Worm (Caenorhabditis elegans): ENCODE measurements around the gene rde-8.

The rde-8 gene

ce11 chrIV:7103211-7103679 lies at the start of gene rde-8, which contains the start of gene ZC477.3:
Gene rde-8 (minus strand): TSS chrIV:7103261.
Gene ZC477.3 (plus strand): TSS chrIV:7103492.
- TF ChIP-seq dao-5 (tag; optimal IDR thresholded peaks at IDR 0.05) (no peak), W03F9.2 (tag; optimal IDR thresholded peaks at IDR 0.05) (peak; percentile 75), him-1 (tag; optimal IDR thresholded peaks at IDR 0.05) (no peak)

DNA sequence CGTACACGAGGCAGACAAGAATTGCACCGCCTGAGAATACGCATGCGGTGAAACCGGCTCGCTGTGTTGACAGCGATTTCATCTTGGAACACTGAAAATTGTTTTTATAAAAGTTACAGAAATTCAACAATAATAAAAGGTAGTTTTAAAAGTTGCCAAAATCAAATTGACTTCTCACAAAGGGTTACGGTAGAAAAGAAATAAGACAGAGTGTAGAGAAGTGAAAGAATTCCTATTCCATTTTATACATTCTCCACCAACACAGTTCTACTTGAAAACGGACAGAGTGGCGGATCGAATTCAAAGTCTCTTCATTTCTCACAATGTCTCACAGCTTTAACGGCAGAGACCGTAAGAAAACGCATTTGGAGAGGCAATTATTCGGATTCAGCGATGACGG lies 49.3 kb upstream of the rde-8 start, which contains the start of gene col-113:
TSS of gene col-113 (minus strand) at position 101 of the 400 bp plus-strand sequence.
- no peak for TF ChIP-seq W03F9.2 (tag; optimal IDR thresholded peaks at IDR 0.05)
- no peak for TF ChIP-seq him-1 (tag; optimal IDR thresholded peaks at IDR 0.05)
- TF ChIP-seq dao-5 (tag; optimal IDR thresholded peaks at IDR 0.05): no peak

ce11 chrIV:7149020-7149601 lies 46.0 kb upstream of the rde-8 start, which contains the start of gene C34D4.4:
Gene C34D4.4 (plus strand): TSS chrIV:7149361.
- TF ChIP-seq him-1 (tag; optimal IDR thresholded peaks at IDR 0.05) (no peak), dao-5 (tag; optimal IDR thresholded peaks at IDR 0.05) (no peak), W03F9.2 (tag; optimal IDR thresholded peaks at IDR 0.05) (no peak)

DNA sequence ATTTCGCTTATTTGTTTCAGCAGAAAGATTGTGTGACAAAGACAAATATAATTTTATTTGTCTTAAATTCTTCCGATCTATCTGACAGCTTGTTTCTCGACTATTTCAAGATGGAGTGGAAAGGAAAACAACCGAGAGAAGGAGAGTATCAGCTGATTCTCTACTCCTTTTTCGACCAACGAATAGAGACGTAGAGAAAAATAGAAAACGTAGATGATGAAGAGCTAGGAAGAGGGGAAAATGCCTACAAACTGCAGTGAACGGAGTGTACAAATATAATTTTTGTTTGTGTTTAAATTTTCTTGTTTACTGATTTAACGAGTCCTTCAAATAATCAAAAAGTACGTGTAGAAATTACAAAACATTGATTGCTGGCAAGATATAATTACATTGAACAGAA lies 44.7 kb upstream of the rde-8 start:
- no peak for TF ChIP-seq him-1 (tag; optimal IDR thresholded peaks at IDR 0.05)
- TF ChIP-seq W03F9.2 (tag; optimal IDR thresholded peaks at IDR 0.05): peak; percentile 21

ce11 chrIV:7144670-7145257 lies 41.7 kb upstream of the rde-8 start, which contains the start of gene hecd-1:
Gene hecd-1 (minus strand): TSS chrIV:7144720.
- TF ChIP-seq him-1 (tag; optimal IDR thresholded peaks at IDR 0.05): no peak
- no peak for TF ChIP-seq W03F9.2 (tag; optimal IDR thresholded peaks at IDR 0.05)

DNA sequence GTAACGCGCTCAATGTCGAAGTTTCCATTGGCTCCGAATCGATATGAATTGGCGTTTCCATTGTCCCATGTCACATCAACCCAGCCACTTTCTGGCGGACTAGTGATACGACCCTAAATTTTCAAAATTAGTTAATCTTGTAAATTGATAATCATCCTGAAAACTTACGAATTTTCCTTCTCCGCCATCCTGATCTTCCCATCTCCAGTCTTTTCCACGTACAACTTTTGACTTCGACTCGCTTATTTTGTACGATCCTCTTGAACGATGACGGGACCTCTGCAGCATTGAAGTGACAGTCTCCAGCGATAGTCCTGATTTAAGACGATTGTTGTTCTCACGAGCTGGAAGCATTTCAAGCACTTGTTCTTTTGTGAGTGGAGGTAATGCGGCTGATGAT lies 36.1 kb upstream of the rde-8 start:
- TF ChIP-seq W03F9.2 (tag; optimal IDR thresholded peaks at IDR 0.05) (no peak), him-1 (tag; optimal IDR thresholded peaks at IDR 0.05) (no peak)

- no peak for TF ChIP-seq him-1 (tag; optimal IDR thresholded peaks at IDR 0.05)
- no peak for TF ChIP-seq dao-5 (tag; optimal IDR thresholded peaks at IDR 0.05)
- TF ChIP-seq W03F9.2 (tag; optimal IDR thresholded peaks at IDR 0.05): no peak
These were observed 30.9 kb upstream of the rde-8 start, which contains the start of gene mutd-1 for ce11 chrIV:7133983-7134382. Gene mutd-1 (minus strand): TSS chrIV:7134083.

ce11 chrIV:7133140-7133539 lies 30.1 kb upstream of the rde-8 start, which contains the start of gene cyn-12:
Gene cyn-12 (minus strand): TSS chrIV:7133217.
- no peak for TF ChIP-seq W03F9.2 (tag; optimal IDR thresholded peaks at IDR 0.05)
- no peak for TF ChIP-seq him-1 (tag; optimal IDR thresholded peaks at IDR 0.05)
- TF ChIP-seq dao-5 (tag; optimal IDR thresholded peaks at IDR 0.05): no peak

- TF ChIP-seq him-1 (tag; optimal IDR thresholded peaks at IDR 0.05) (no peak), W03F9.2 (tag; optimal IDR thresholded peaks at IDR 0.05) (no peak), dao-5 (tag; optimal IDR thresholded peaks at IDR 0.05) (no peak)
These were observed 28.7 kb upstream of the rde-8 start, which contains the start of gene grsp-3 for ce11 chrIV:7131780-7132179. Gene grsp-3 (minus strand): TSS chrIV:7131928.

- TF ChIP-seq dao-5 (tag; optimal IDR thresholded peaks at IDR 0.05) (no peak), W03F9.2 (tag; optimal IDR thresholded peaks at IDR 0.05) (no peak), him-1 (tag; optimal IDR thresholded peaks at IDR 0.05) (no peak)
These were observed 18.4 kb upstream of the rde-8 start, which contains the start of the genes C34D4.10 and str-48 for ce11 chrIV:7121313-7122055. Gene C34D4.10 (minus strand): TSS chrIV:7121413. Gene str-48 (plus strand): TSS chrIV:7122005.

- TF ChIP-seq him-1 (tag; optimal IDR thresholded peaks at IDR 0.05) (no peak), dao-5 (tag; optimal IDR thresholded peaks at IDR 0.05) (no peak), W03F9.2 (tag; optimal IDR thresholded peaks at IDR 0.05) (no peak)
These were observed 11.5 kb upstream of the rde-8 start, which contains the start of gene nas-8 for ce11 chrIV:7114599-7114998. Gene nas-8 (plus strand): TSS chrIV:7114899.

ce11 chrIV:7111354-7111753 lies 8.3 kb upstream of the rde-8 start, which contains the start of the genes ZC477.7 and ssq-3:
Gene ZC477.7 (minus strand): TSS chrIV:7111454.
Gene ssq-3 (plus strand): TSS chrIV:7111604.
- no peak for TF ChIP-seq him-1 (tag; optimal IDR thresholded peaks at IDR 0.05)
- TF ChIP-seq W03F9.2 (tag; optimal IDR thresholded peaks at IDR 0.05): no peak
- TF ChIP-seq dao-5 (tag; optimal IDR thresholded peaks at IDR 0.05): no peak

ce11 chrIV:7107893-7108292 lies 4.8 kb upstream of the rde-8 start, which contains the start of gene ZC477.2:
Gene ZC477.2 (plus strand): TSS chrIV:7108193.
- no peak for TF ChIP-seq W03F9.2 (tag; optimal IDR thresholded peaks at IDR 0.05)
- TF ChIP-seq dao-5 (tag; optimal IDR thresholded peaks at IDR 0.05): no peak
- TF ChIP-seq him-1 (tag; optimal IDR thresholded peaks at IDR 0.05): no peak

Data from whole organism, L4/young adult.